Worm (Caenorhabditis elegans): Measurements from ENCODE around the gene nprt-1.
A peak's percentile ranks its signal among the peaks of the same experiment; 100 is the strongest.

The nprt-1 gene

DNA sequence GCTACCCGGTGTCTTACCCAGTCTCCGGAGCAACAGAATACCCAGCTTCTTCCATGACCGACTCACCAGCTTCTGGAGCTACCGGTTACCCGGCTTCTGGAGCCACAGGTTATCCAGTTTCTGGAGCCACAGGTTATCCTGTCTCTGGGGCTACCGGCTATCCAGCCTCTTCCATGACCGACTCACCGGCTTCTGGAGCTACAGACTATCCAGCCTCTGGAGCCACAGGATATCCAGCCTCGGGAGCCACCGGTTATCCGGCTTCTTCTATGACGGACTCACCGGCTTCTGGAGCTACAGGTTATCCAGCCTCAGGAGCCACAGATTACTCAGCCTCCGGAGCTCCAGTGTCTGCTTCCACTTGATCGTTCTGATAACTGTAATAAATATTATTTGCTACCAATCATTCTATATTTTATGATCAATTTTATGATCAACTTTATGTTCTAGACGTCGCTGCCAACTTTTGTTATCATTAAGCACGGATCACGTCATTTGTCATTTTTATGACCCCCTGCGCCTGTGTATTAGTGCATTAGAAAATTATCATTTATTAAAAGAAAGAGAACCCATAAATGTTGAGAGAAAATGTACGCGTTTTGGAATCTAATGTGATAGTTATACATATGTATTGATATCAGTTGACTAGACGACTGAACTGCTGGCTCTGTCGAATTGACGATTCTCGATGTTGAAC is 35.0 kb downstream of the nprt-1 start:
- TF ChIP-seq skn-1 (tag; optimal IDR thresholded peaks at IDR 0.05) (no peak), elt-2 (tag; optimal IDR thresholded peaks at IDR 0.05) (peak; percentile 93), zag-1 (tag; optimal IDR thresholded peaks at IDR 0.05) (no peak), sea-2 (GFP tag; optimal IDR thresholded peaks at IDR 0.05) (no peak), unc-62 (GFP tag; optimal IDR thresholded peaks at IDR 0.05) (no peak), pqm-1 (tag; optimal IDR thresholded peaks at IDR 0.05) (peak; percentile 95), egl-5 (tag; optimal IDR thresholded peaks at IDR 0.05) (no peak), nhr-28 (tag; optimal IDR thresholded peaks at IDR 0.05) (no peak), nhr-25 (tag; optimal IDR thresholded peaks at IDR 0.05) (no peak), jun-1 (tag; optimal IDR thresholded peaks at IDR 0.05) (peak; percentile 12)

DNA sequence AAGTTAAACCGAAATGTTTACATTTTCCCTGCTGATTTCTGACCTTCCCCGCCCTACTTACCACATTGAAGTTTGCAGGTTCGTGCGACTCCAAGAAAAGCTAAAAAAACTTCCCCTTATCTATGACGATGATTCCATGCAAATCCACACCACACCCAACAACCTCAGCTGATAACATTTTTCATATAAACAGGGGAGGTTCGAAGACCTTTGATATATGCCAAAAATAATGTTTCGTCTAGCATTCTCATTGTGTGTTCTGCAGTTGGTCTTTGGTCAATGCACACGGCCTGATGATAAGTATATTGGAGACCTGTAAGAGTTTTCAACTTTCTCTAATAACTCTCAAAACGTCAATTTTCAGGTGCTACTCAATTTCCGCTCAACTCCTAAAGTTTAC is 36.1 kb downstream of the nprt-1 start:
- TF ChIP-seq nhr-43 (tag; optimal IDR thresholded peaks at IDR 0.05; ENCODE audit: poor library complexity, severe bottlenecking), result no peak
- no peak for TF ChIP-seq nhr-11 (tag; optimal IDR thresholded peaks at IDR 0.05)
- TF ChIP-seq mdl-1 (tag; optimal IDR thresholded peaks at IDR 0.05), result no peak
- no peak for TF ChIP-seq unc-62 (GFP tag; optimal IDR thresholded peaks at IDR 0.05)
- no peak for TF ChIP-seq egl-27 (tag; optimal IDR thresholded peaks at IDR 0.05)
- no peak for TF ChIP-seq ztf-4 (tag; optimal IDR thresholded peaks at IDR 0.05)
- TF ChIP-seq fos-1 (tag; optimal IDR thresholded peaks at IDR 0.05), result no peak
- peak; percentile 83 for TF ChIP-seq elt-2 (tag; optimal IDR thresholded peaks at IDR 0.05)
- TF ChIP-seq nfya-1 (tag; optimal IDR thresholded peaks at IDR 0.05; ENCODE audit: insufficient read depth), result no peak
- no peak for TF ChIP-seq hmg-11 (tag; optimal IDR thresholded peaks at IDR 0.05)
- peak; percentile 67 for TF ChIP-seq pqm-1 (tag; optimal IDR thresholded peaks at IDR 0.05)
- no peak for TF ChIP-seq ceh-82 (tag; optimal IDR thresholded peaks at IDR 0.05)
- no peak for TF ChIP-seq sea-2 (GFP tag; optimal IDR thresholded peaks at IDR 0.05)
- TF ChIP-seq elt-3 (tag; optimal IDR thresholded peaks at IDR 0.05), result no peak
- TF ChIP-seq jun-1 (tag; optimal IDR thresholded peaks at IDR 0.05), result no peak
- TF ChIP-seq fkh-10 (GFP tag; optimal IDR thresholded peaks at IDR 0.05), result no peak
- no peak for TF ChIP-seq ceh-28 (tag; optimal IDR thresholded peaks at IDR 0.05)

ce11 chrIV:2853164-2853563 is 37.1 kb downstream of the nprt-1 start, which contains the start of gene Y54G2A.49:
TSS of gene Y54G2A.49 (minus strand) at chrIV:2853264.
- TF ChIP-seq mdl-1 (tag; optimal IDR thresholded peaks at IDR 0.05), result no peak
- TF ChIP-seq nhr-43 (tag; optimal IDR thresholded peaks at IDR 0.05; ENCODE audit: poor library complexity, severe bottlenecking), result no peak
- TF ChIP-seq pha-4 (tag; optimal IDR thresholded peaks at IDR 0.05), result no peak
- no peak for TF ChIP-seq elt-2 (tag; optimal IDR thresholded peaks at IDR 0.05)

ce11 chrIV:2851625-2852024 is 38.6 kb downstream of the nprt-1 start:
- TF ChIP-seq elt-2 (tag; optimal IDR thresholded peaks at IDR 0.05) (no peak), skn-1 (tag; optimal IDR thresholded peaks at IDR 0.05) (no peak), egl-5 (tag; optimal IDR thresholded peaks at IDR 0.05) (no peak), ceh-9 (tag; optimal IDR thresholded peaks at IDR 0.05) (no peak), nhr-28 (tag; optimal IDR thresholded peaks at IDR 0.05) (no peak), ceh-16 (tag; optimal IDR thresholded peaks at IDR 0.05) (no peak), ama-1 (optimal IDR thresholded peaks at IDR 0.05) (no peak), ztf-11 (tag; optimal IDR thresholded peaks at IDR 0.05) (no peak), nhr-67 (tag; optimal IDR thresholded peaks at IDR 0.05) (no peak), elt-1 (tag; optimal IDR thresholded peaks at IDR 0.05) (no peak)

DNA sequence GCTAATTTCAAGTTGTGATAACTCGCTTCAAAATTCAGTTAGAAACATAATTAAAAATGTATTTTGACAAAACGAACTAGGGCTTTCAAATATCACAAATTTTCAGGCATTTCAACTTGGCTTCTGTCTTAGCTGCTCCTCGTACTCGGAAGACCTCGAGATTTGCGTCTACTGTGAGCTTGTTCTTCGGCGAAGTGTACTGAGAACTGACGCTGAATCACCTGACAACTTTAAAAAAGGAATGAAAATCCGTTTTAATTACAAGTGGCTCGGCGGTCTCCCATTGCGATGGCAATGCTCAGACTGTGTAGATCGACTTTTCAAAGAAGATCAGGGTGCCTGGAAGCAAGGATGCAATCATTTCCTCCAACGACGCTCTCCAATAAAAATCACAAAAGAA is 39.7 kb downstream of the nprt-1 start, which contains the start of gene clec-85:
Gene clec-85 (plus strand): TSS at position 301 of the 400 bp plus-strand sequence.
- TF ChIP-seq skn-1 (tag; optimal IDR thresholded peaks at IDR 0.05), result no peak
- TF ChIP-seq tbx-2 (tag; optimal IDR thresholded peaks at IDR 0.05), result no peak
- no peak for TF ChIP-seq ceh-28 (tag; optimal IDR thresholded peaks at IDR 0.05)
- no peak for TF ChIP-seq lin-39 (tag; optimal IDR thresholded peaks at IDR 0.05)
- no peak for TF ChIP-seq nhr-12 (tag; optimal IDR thresholded peaks at IDR 0.05)
- no peak for TF ChIP-seq ZK546.5 (tag; optimal IDR thresholded peaks at IDR 0.05)
- TF ChIP-seq nhr-76 (tag; optimal IDR thresholded peaks at IDR 0.05), result no peak
- no peak for TF ChIP-seq fkh-10 (GFP tag; optimal IDR thresholded peaks at IDR 0.05)
- TF ChIP-seq pha-4 (tag; optimal IDR thresholded peaks at IDR 0.05), result no peak
- TF ChIP-seq snpc-4 (tag; optimal IDR thresholded peaks at IDR 0.05), result no peak
- TF ChIP-seq ceh-16 (tag; optimal IDR thresholded peaks at IDR 0.05), result no peak
- TF ChIP-seq ceh-82 (tag; optimal IDR thresholded peaks at IDR 0.05), result no peak
- TF ChIP-seq eor-1 (tag; optimal IDR thresholded peaks at IDR 0.05), result no peak

All from whole organism, L3 larva.